Worm (Caenorhabditis elegans): ENCODE results near the gene gcy-36.

gcy-36 gene

DNA sequence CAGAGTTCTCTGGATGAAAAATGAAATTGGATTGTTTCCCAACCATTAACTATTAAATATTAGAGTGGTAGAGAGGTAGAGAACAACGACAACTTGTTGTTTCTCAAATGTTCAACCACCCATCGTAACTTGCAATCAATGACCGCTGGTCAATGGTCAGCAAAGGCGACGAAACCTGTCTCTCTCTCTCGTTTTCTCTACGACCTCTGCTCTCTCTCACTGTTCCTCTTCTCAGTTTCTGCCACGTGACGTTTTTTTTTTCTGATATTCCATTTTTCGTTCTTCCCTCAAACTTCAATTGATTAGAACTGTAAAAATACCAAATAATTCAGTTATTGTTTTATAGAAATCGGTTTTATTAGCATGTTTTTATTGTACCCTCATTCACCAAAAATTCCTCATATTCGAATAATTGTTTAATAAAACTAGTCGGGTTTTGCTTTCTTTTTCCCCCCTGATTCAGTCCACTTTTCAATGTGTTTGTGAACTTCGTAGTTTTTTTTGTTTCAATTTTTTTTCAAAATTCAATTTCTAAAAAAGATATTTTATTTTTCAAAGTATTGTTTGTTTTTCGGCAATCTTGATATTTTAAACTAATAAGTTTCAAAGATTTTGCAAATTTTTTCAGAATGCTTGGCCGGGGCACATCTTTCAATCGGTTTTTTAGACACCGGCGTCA lies 18.2 kb downstream of the gcy-36 start, which contains the start of gene suox-1:
Gene suox-1 (plus strand): TSS at position 629 of the 679 bp plus-strand sequence.
- TF ChIP-seq fkh-10 (GFP tag; optimal IDR thresholded peaks at IDR 0.05), result no peak
- TF ChIP-seq mdl-1 (tag; optimal IDR thresholded peaks at IDR 0.05), result peak; percentile 23 to 89
- peak; percentile 12 for TF ChIP-seq nhr-28 (tag; optimal IDR thresholded peaks at IDR 0.05)
- peak; percentile 34; the same call in 1 of the 2 replicates for TF ChIP-seq dmd-6 (GFP tag; IDR thresholded peaks at IDR 0.05)
- TF ChIP-seq ceh-62 (tag; optimal IDR thresholded peaks at IDR 0.05), result no peak
- TF ChIP-seq lin-1 (GFP tag; IDR thresholded peaks at IDR 0.05), result 0 out of 2 replicates have a peak, but pooled peaks have one; percentile 11
- peak; percentile 42 for TF ChIP-seq nhr-77 (tag; optimal IDR thresholded peaks at IDR 0.05)
- peak; percentile 3 for TF ChIP-seq ceh-28 (tag; optimal IDR thresholded peaks at IDR 0.05)
- no peak for TF ChIP-seq nhr-111 (GFP tag; optimal IDR thresholded peaks at IDR 0.05)
- TF ChIP-seq lim-7 (GFP tag; IDR thresholded peaks at IDR 0.05), result no peak
- TF ChIP-seq hlh-11 (tag; optimal IDR thresholded peaks at IDR 0.05), result peak; percentile 74
- TF ChIP-seq F37D6.2 (tag; optimal IDR thresholded peaks at IDR 0.05), result no peak
- TF ChIP-seq mxl-3 (GFP tag; optimal IDR thresholded peaks at IDR 0.05), result peak; percentile 18
- peak; percentile 17 for TF ChIP-seq nhr-102 (tag; optimal IDR thresholded peaks at IDR 0.05)
- TF ChIP-seq dve-1 (tag; optimal IDR thresholded peaks at IDR 0.05; ENCODE audit: insufficient read depth), result peak; percentile 72
- no peak for TF ChIP-seq daf-16 (GFP tag; optimal IDR thresholded peaks at IDR 0.05)
- TF ChIP-seq daf-16 (tag; optimal IDR thresholded peaks at IDR 0.05), result peak; percentile 65
- peak in 1 of 2 experiments; percentile 81 for TF ChIP-seq unc-62 (GFP tag; optimal IDR thresholded peaks at IDR 0.05 in 1 of 2)
- TF ChIP-seq unc-62 (tag; optimal IDR thresholded peaks at IDR 0.05), result no peak
- peak; percentile 43; the same call in 1 of the 2 replicates for TF ChIP-seq ceh-20 (GFP tag; IDR thresholded peaks at IDR 0.05)
- no peak for TF ChIP-seq rbr-2 (tag; optimal IDR thresholded peaks at IDR 0.05)
- TF ChIP-seq nhr-76 (tag; optimal IDR thresholded peaks at IDR 0.05), result no peak
- TF ChIP-seq hlh-30 (tag; optimal IDR thresholded peaks at IDR 0.05; ENCODE audit: insufficient read depth), result peak; percentile 82
- peak; percentile 78 for TF ChIP-seq aha-1 (tag)
- TF ChIP-seq lsy-2 (tag; optimal IDR thresholded peaks at IDR 0.05), result peak in 1 of 2 experiments; percentile 44
- no peak for TF ChIP-seq F44E2.7 (GFP tag; IDR thresholded peaks at IDR 0.05)

DNA sequence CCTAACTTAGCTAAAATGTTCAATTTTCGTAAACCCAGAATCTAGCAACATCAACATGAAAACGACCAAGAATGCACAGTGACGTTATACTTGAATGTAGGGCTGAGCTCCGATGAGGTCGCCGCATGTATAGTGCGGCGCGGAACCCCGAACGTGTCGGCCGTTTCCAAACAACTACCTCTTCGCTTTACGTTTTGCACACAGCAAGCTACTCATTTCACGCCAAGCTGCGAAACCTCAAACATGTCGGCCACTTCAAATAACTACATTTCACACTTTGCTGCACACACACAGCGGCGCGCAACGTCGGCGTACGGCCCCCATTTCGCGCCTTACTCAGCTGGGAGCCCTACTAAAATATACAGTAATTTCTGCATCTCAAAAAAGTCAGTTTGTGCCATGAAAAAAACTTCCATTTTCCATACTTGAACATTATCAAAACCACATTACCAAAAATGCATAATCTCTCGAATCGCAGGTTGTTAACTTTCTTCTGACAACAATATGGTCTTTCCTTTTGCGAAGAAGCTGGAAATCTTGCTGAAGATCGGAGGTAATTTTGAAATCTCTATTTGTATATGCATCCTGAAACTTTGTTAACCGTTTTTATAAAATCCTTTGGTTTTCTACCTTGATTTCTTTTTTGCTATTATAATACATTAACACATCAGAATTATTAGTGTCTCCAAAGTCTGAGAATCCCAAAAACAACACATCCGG lies 23.8 kb downstream of the gcy-36 start, which contains the start of gene H13N06.7:
Gene H13N06.7 (plus strand): TSS at position 670 of the 720 bp plus-strand sequence.
- TF ChIP-seq egl-27 (tag; optimal IDR thresholded peaks at IDR 0.05), result no peak
- no peak for TF ChIP-seq spr-3 (GFP tag; optimal IDR thresholded peaks at IDR 0.05)
- no peak for TF ChIP-seq dmd-6 (GFP tag; IDR thresholded peaks at IDR 0.05)
- no peak for TF ChIP-seq F44E2.7 (GFP tag; IDR thresholded peaks at IDR 0.05)
- TF ChIP-seq unc-39 (tag; optimal IDR thresholded peaks at IDR 0.05), result no peak
- TF ChIP-seq nhr-48 (tag; optimal IDR thresholded peaks at IDR 0.05), result no peak
- no peak for TF ChIP-seq pqm-1 (tag; optimal IDR thresholded peaks at IDR 0.05)
- TF ChIP-seq daf-19 (GFP tag; conservative IDR thresholded peaks at IDR 0.05), result no peak
- TF ChIP-seq lim-7 (GFP tag; IDR thresholded peaks at IDR 0.05), result no peak
- no peak for TF ChIP-seq attf-4 (tag; optimal IDR thresholded peaks at IDR 0.05)
- TF ChIP-seq hlh-11 (tag; optimal IDR thresholded peaks at IDR 0.05), result no peak
- no peak for TF ChIP-seq ZK546.5 (tag; optimal IDR thresholded peaks at IDR 0.05)

DNA sequence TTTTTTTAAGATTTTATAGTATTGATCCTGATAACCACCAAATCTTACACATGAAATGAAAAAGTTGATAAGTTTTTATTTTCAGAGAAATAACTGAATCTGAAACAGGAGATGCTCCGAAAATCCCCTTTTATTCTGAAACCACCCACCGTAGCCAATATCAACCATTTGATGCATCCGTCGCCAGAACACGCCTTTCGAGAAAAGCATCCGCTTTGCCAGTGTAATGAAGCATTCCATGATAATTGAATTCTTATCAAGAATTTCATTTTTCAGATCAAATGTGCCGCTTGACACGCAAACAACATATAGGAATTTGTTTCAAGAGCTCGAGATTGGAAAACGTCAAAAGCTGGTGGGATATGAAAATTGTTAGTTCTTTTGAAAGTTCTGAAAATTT lies 26.0 kb downstream of the gcy-36 start, which contains the start of gene tbh-1:
Gene tbh-1 (minus strand): TSS at position 101 of the 400 bp plus-strand sequence.
- TF ChIP-seq zfp-3 (GFP tag; conservative IDR thresholded peaks at IDR 0.05) (no peak), zag-1 (tag; optimal IDR thresholded peaks at IDR 0.05) (no peak), nhr-10 (tag; optimal IDR thresholded peaks at IDR 0.05) (no peak), set-16 (GFP tag; IDR thresholded peaks at IDR 0.05) (no peak), rbr-2 (tag; optimal IDR thresholded peaks at IDR 0.05) (no peak), nhr-28 (tag; optimal IDR thresholded peaks at IDR 0.05) (no peak), ztf-11 (tag; optimal IDR thresholded peaks at IDR 0.05) (no peak), php-3 (GFP tag; IDR thresholded peaks at IDR 0.05) (no peak), zip-11 (GFP tag; IDR thresholded peaks at IDR 0.05) (no peak), lin-38 (GFP tag; IDR thresholded peaks at IDR 0.05) (no peak), unc-130 (GFP tag; optimal IDR thresholded peaks at IDR 0.05) (no peak)
